Worm (Caenorhabditis elegans) whole organism, midembryonic: Measurements from ENCODE around the gene sdpn-1.

ENCODE experiments used
- flt-1 ChIP-seq: fragments of 200-800 bp; sonication (Bioruptor generic); IDR thresholded peaks from 2 replicates; pipeline ENCODE4 v1.3.6; 2022; ENCODE audit warnings: missing genetic modification characterization, missing compliant biosample characterization
- med-1 ChIP-seq: sonication (generic microtip); optimal IDR thresholded peaks from 2 replicates; lab custom pipeline; 2017; ENCODE audit warnings: missing genetic modification characterization, mild to moderate bottlenecking, missing compliant biosample characterization, antibody characterized with exemption, missing genetic modification reagents; ENCODE audit not compliant: insufficient read depth
- tab-1 ChIP-seq: fragments of 200-800 bp; sonication (Bioruptor generic); IDR thresholded peaks from 2 replicates; pipeline ENCODE4 v1.3.6; 2022; ENCODE audit warnings: missing genetic modification characterization, missing compliant biosample characterization
- ztf-23 ChIP-seq: fragments of 200-800 bp; sonication (Bioruptor generic); IDR thresholded peaks from 2 replicates; pipeline ENCODE4 v1.3.6; 2022; ENCODE audit warnings: missing genetic modification reagents, missing genetic modification characterization, missing compliant biosample characterization
- ztf-29 ChIP-seq: fragments of 200-800 bp; sonication (Bioruptor generic); IDR thresholded peaks from 2 replicates; pipeline ENCODE4 v1.3.6; 2022; ENCODE audit warnings: missing genetic modification reagents, missing genetic modification characterization, missing compliant biosample characterization

- TF ChIP-seq ztf-29 (no peak), tab-1 (GFP tag; lab: Robert Waterston, UW) (no peak), med-1 (GFP tag; lab: Kevin White, UChicago) (no peak), ztf-23 (GFP tag; lab: Robert Waterston, UW) (no peak), flt-1 (GFP tag; lab: Robert Waterston, UW) (no peak)
Measured at ce11 chrX:7958203-7958602, 39.8 kb downstream of the sdpn-1 start, which contains the start of gene sfxn-2.
